Worm (Caenorhabditis elegans): ENCODE data around the gene K08H2.5.

ce11 chrX:13220609-13221008 lies 21.5 kb downstream of the K08H2.5 start:
- peak; percentile 65 for TF ChIP-seq rnt-1 (tag; optimal IDR thresholded peaks at IDR 0.05)
- no peak for TF ChIP-seq ztf-11 (tag; optimal IDR thresholded peaks at IDR 0.05)
- TF ChIP-seq mdl-1 (tag; optimal IDR thresholded peaks at IDR 0.05) = no peak
- no peak for TF ChIP-seq nhr-237 (tag; optimal IDR thresholded peaks at IDR 0.05)
- TF ChIP-seq fkh-10 (GFP tag; optimal IDR thresholded peaks at IDR 0.05) = no peak
- TF ChIP-seq nhr-11 (tag; optimal IDR thresholded peaks at IDR 0.05) = no peak
